Worm (Caenorhabditis elegans) whole organism, dauer: ENCODE data around the gene F54H5.3.

ENCODE experiments used
- unc-62 ChIP-seq: sonication (generic microtip); optimal IDR thresholded peaks from 2 replicates; lab custom pipeline; 2017; ENCODE audit warnings: missing biosample characterization, missing genetic modification reagents, missing genetic modification characterization

F54H5.3 gene

DNA sequence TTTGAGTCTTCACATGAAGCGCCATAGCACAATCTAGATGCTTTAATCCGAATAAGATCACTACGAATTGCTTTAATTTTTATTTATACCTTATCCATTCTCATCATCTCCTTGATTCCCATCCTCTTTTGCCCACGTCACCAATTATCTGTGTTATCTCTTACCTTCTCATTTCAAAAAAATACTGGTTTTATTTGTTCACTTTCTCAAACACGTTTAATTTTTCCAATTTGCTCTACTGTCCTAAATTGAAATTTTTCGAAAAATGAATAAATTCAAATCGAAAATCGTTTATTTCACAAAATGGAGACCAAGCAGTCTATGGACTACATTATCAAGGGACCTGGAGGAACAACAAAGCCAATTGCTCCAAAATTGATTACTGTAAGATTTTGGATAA is at the start of gene F54H5.3:
Gene F54H5.3, plus strand, starts transcription at position 301 of the 400 bp plus-strand sequence.
- TF ChIP-seq unc-62 = no peak

- TF ChIP-seq unc-62 = no peak
Measured at ce11 chrII:6573677-6574076, 48.3 kb upstream of the F54H5.3 start, which contains the start of gene sra-28. Gene sra-28, minus strand, starts transcription at chrII:6573777.

DNA sequence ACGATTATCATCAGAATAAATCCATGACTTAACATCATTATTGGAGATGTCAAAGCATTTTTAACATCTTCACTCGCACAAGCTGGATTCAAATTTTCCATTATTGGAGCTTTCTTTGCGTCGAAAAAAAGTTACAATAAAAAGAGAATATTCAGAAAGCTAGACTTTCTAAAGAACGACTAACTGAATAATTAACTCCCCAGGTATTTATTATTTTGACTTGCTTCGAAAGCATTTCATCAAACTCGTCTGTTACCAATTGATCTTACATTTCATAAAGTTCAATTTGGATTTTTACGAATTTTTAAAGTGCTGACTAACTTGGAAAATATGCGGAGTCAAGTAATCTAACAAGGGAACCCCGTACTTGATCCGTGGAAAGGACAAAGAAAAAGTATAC is 46.3 kb upstream of the F54H5.3 start, which contains the start of gene sra-29:
Gene sra-29, minus strand, starts transcription at position 101 of the 400 bp plus-strand sequence.
- TF ChIP-seq unc-62 = no peak

DNA sequence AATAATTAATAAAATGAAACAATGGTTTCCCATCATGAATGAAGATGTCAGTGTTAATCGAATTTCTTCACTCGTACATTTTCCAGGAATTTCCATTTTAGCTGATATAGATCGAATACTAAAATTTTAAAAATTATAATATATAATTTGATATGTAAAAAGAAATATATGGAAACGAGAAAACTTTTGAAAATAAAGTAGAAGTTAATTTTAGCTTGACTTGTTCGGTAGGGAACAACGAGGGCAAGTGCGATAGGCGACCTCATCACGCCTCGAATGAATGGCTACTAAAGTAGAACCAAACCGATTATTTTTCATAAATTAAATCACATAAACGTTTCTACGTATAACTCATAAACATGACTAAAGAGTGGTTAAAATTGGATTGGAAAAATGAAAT is 43.6 kb upstream of the F54H5.3 start, which contains the start of gene sra-31:
Gene sra-31, minus strand, starts transcription at position 101 of the 400 bp plus-strand sequence.
- no peak for TF ChIP-seq unc-62

DNA sequence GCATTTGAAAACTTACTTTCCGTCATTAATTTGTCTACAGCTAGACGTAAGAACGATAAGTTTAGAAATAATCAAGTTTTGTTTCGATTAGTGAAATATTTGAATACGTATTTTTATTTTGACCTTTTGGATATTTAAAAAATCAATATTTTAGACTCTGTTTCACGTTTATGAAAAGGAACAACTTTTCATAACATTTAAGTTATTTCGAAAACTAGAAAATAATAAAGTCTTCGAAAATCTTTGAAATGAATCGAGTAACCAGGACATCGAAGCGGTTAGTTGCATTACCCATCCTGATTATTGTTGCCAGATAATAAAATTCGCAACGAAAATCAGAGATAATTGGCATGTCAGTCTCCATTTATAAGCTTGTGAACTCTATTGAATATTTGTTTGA is 40.8 kb upstream of the F54H5.3 start, which contains the start of gene C56C10.6:
Gene C56C10.6, minus strand, starts transcription at position 101 of the 400 bp plus-strand sequence.
- TF ChIP-seq unc-62 = no peak

DNA sequence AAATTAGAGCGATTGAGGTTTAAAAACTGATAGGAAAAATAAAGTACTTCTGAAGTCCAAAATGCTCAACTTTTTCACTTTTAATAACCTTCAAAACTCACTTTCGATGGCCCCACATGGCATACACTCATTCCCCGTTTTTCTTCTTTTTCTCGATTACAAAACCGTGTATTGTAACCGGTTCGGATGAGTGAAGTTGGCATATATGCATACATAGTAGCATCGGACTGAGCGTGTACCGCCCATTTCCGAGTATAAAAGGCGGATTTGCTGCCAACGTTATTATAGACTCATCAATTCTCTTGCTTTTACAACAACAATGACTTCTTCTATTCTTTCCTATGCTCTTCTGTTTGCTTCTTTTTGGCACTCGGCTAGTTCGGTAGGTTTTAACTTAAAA is 39.2 kb upstream of the F54H5.3 start, which contains the start of gene C56C10.4:
Gene C56C10.4, plus strand, starts transcription at position 301 of the 400 bp plus-strand sequence.
- no peak for TF ChIP-seq unc-62

DNA sequence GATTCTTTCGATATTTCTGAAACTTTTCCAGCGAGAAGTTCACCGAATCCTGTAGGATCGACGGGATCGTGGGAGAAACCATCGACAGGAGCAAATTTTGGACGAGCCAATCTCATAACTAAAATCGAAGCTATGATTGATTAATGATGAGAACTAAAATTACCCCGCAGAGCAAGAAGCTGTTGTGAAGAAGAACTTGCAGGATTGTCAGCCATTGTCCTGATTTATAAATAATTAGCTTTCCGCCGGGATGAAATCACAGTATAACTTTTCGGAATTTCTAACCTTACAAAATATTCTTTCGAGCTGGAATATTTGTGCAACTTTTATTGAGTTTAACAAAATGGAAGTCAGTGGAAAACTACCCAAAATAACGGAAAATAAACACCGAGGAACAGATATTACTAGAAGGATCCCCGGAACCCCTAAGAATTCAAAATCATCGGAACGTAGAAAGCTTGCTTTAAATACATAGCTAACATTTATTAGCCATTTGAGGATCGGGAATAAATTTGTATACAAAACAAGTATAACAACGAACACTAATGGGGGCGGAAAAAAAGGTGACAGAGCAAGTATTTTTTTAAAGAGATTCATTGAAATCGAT is 34.6 kb upstream of the F54H5.3 start, which contains the start of gene C56C10.7:
Gene C56C10.7, minus strand, starts transcription at position 312 of the 607 bp plus-strand sequence.
- no peak for TF ChIP-seq unc-62

ce11 chrII:6588605-6589292 is 33.2 kb upstream of the F54H5.3 start, which contains the start of gene icd-1:
Gene icd-1, minus strand, starts transcription at chrII:6588655.
- no peak for TF ChIP-seq unc-62

DNA sequence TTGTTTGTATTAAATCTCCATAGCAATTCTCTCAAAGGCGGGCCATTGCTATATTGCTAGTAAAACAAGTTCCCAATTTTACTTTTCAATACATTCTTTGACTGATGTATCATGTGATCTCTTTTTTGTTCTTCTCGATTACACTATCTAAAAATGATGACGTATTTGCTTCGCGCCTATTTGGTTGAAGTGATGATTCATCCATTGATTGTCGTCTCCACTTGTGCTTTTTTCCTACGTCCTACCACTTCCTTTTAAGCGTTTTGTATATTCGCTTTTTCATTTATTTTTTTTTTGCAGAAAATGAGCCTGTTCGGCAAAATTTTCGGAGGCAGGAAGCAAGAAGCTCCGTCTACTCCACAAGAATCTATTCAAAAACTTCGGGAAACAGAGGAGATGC is 32.6 kb upstream of the F54H5.3 start, which contains the start of gene vps-32.1:
Gene vps-32.1, plus strand, starts transcription at position 301 of the 400 bp plus-strand sequence.
- TF ChIP-seq unc-62 = no peak

DNA sequence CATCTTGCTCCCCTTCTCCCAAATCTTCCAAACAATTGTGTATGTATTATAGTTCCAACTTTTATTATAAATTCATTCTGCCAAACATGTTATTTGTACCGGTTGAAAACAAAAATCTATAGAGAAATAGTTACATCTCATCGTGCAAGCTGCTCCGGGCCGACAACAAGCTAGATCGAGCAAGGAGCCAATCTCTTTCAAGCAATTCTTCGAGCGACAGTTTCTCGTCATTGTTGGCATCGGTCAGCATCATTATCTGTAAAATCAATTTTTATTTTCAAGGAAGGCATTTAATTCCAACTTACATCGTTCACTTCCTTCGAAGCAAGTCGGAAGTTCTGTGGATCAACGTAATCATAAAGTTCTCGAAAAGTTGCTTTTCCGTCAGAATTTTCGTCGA is 31.0 kb upstream of the F54H5.3 start:
- TF ChIP-seq unc-62 = no peak

ce11 chrII:6592251-6592650 is 29.7 kb upstream of the F54H5.3 start, which contains the start of gene C56C10.9:
Gene C56C10.9, minus strand, starts transcription at chrII:6592351.
- TF ChIP-seq unc-62 = no peak

ce11 chrII:6594151-6594550 is 27.8 kb upstream of the F54H5.3 start, which contains the start of gene aipr-1:
Gene aipr-1, minus strand, starts transcription at chrII:6594251.
- no peak for TF ChIP-seq unc-62

ce11 chrII:6597507-6597906 is 24.5 kb upstream of the F54H5.3 start:
- TF ChIP-seq unc-62 = no peak

DNA sequence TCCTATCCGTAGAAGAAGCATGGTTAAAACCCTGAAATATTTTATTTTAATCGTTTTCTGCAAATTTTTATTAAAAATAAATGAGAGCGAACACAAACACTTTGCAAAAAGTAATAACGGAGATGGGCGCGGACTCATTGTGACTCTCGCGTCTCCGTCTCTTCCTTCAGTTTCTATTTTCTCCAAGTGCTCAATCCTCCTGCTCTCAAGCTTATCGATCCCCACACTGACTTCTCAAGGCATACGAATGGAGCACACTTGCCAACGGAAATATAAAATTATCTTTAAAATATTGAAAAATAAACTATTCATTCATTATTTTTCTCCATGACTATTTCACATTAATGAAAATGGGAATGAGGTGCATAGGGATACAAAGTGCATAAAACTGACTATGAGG is 23.9 kb upstream of the F54H5.3 start, which contains the start of gene dnj-8:
Gene dnj-8, minus strand, starts transcription at position 31 of the 400 bp plus-strand sequence.
- TF ChIP-seq unc-62 = no peak

- no peak for TF ChIP-seq unc-62
Measured at ce11 chrII:6600973-6601372, 21.0 kb upstream of the F54H5.3 start, which contains the start of gene vps-33.2. Gene vps-33.2, plus strand, starts transcription at chrII:6601216.

DNA sequence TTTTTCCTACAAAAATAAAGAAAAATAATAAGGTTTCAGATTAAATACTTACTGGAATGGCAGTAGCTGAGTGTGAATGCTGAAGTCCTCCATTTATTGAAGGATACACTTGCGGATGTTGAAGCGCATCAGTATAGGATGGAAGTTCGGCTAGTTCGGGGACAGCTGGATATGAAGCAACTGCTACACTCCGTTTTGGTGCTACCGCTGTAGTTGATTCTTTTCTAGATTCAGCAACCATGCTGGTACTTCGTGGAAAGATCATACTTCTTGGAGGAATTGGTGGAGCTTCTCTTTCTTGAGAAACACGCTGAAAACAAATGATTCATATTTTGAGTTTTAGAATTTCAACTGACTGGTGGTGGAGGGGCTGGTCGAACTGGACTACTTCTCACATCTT is 13.4 kb upstream of the F54H5.3 start:
- TF ChIP-seq unc-62 = no peak

- no peak for TF ChIP-seq unc-62
Measured at ce11 chrII:6609315-6609842, 12.6 kb upstream of the F54H5.3 start, which contains the start of gene epg-5. Gene epg-5, minus strand, starts transcription at chrII:6609365.
